Worm (Caenorhabditis elegans) whole organism, early embryonic: ENCODE results near the gene srlf-15.

ENCODE experiments used
- ama-1 ChIP-seq: fragments of 150-350 bp; optimal IDR thresholded peaks from 2 replicates; lab custom pipeline; 2014
- flt-1 ChIP-seq: fragments of 200-800 bp; sonication (Bioruptor generic); IDR thresholded peaks from 2 replicates; pipeline ENCODE4 v1.3.6; 2022; ENCODE audit warnings: missing genetic modification characterization, missing compliant biosample characterization
- hnd-1 ChIP-seq: sonication (generic microtip); optimal IDR thresholded peaks from 2 replicates; lab custom pipeline; 2016; ENCODE audit warnings: missing genetic modification characterization, missing compliant biosample characterization
- sea-1 ChIP-seq: fragments of 200-800 bp; sonication (Bioruptor generic); conservative IDR thresholded peaks from 2 replicates; pipeline ENCODE4 v1.3.6; 2022; ENCODE audit warnings: missing genetic modification characterization, missing compliant biosample characterization

DNA sequence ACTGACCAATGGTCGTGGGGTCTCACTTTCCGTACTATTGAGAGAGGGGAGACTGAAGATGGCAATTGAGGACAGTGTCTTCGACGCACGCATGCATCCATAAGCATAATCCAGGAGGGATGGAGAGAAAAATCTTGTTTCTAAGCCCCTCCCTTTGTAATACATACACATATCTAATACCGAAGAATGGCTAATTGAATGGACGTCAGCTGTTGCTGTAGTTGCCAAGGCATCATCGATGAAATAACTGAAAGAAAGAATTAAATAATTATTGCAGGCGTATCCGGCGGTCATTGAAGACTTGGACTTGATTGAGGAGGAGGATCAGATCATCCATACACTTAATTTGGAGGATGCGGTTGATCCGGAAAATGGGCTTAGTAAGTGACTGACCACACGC is 10.3 kb upstream of the srlf-15 start, which contains the start of gene F33A8.7:
- TF ChIP-seq hnd-1 (tag; lab: Kevin White, UChicago): no peak
- TF ChIP-seq flt-1 (GFP tag; lab: Robert Waterston, UW): no peak
- no peak for TF ChIP-seq sea-1 (GFP tag; lab: Robert Waterston, UW)
- TF ChIP-seq ama-1: no peak
